Worm (Caenorhabditis elegans): Measurements from ENCODE around the gene Y47D3A.34.

ce11 chrIII:11218150-11218841, 16.4 kb downstream of the Y47D3A.34 start, which contains the start of the genes tbx-34 and wht-8:
- TF ChIP-seq nhr-129 (tag; optimal IDR thresholded peaks at IDR 0.05): no peak
- TF ChIP-seq nhr-237 (tag; optimal IDR thresholded peaks at IDR 0.05): no peak
- TF ChIP-seq fos-1 (tag; optimal IDR thresholded peaks at IDR 0.05): no peak

All from whole organism, L2 larva.